Worm (Caenorhabditis elegans): ENCODE measurements around the gene ugt-57.

DNA sequence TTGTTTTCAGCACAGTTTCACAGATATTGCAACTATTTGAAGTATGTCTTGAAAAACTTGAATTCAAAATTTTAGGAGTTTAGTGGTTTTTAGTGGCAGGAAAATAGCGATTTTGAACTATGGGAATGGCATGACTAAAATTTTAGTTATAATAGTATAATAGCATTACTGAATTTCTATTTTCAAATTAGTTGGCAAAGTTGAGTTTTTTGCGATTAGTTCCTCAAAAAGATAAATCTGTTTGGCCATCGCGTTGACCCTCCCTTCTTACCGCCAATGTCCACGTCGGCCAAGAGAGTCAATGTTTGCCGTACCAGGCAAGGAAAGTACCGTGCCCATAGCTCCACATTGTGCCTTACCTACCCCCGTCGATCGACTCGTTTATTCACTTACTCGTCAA, at the start of gene ugt-57:
- no peak for TF ChIP-seq ceh-28 (tag; optimal IDR thresholded peaks at IDR 0.05)
- no peak for TF ChIP-seq fkh-10 (GFP tag; optimal IDR thresholded peaks at IDR 0.05)
- TF ChIP-seq mdl-1 (tag; optimal IDR thresholded peaks at IDR 0.05): no peak
- TF ChIP-seq egl-27 (tag; optimal IDR thresholded peaks at IDR 0.05): no peak
- no peak for TF ChIP-seq nhr-76 (tag; optimal IDR thresholded peaks at IDR 0.05)
- no peak for TF ChIP-seq pha-4 (tag; optimal IDR thresholded peaks at IDR 0.05)
- TF ChIP-seq ZK546.5 (tag; optimal IDR thresholded peaks at IDR 0.05): no peak

Data from whole organism, L3 larva.